7 worm cellular contexts compared by ENCODE assay signal in genomic region chrIII:5637297-5637876, ce11.
TF ChIP-seq lines count a peak whose summit lies in the region.
"Not testable (repeated sequence)": the region's sequence is repeated elsewhere in the genome, so short reads cannot be mapped to it uniquely, and the experiment has no call there.

No protein-coding gene starts in this region.

TF ChIP-seq in whole organism, L1 larva, 84 proteins besides CTCF, POLR2A, EP300 and RAD21:
- TF ChIP-seq unc-98 (GFP tag; IDR thresholded peaks at IDR 0.05; lab: Robert Waterston, UW) (0 out of 2 replicates have a peak, but pooled peaks have one; percentile 31), isw-1 (GFP tag; IDR thresholded peaks at IDR 0.05; lab: Robert Waterston, UW) (peak; percentile 30; the same call in 1 of the 2 replicates), rnt-1 (tag; optimal IDR thresholded peaks at IDR 0.05; lab: Kevin White, UChicago) (peak; percentile 51), nhr-19 (GFP tag; conservative IDR thresholded peaks at IDR 0.05; lab: Robert Waterston, UW) (peak; percentile 90), snpc-4 (tag; optimal IDR thresholded peaks at IDR 0.05; lab: Kevin White, UChicago) (peak; percentile 53), lin-14 (GFP tag; optimal IDR thresholded peaks at IDR 0.05; lab: Kevin White, UChicago) (peak; percentile 23), nhr-71 (tag; optimal IDR thresholded peaks at IDR 0.05; lab: Kevin White, UChicago) (peak; percentile 24), mab-9 (GFP tag; IDR thresholded peaks at IDR 0.05; lab: Robert Waterston, UW) (peak; percentile 72; the same call in 1 of the 2 replicates), ceh-88 (GFP tag; IDR thresholded peaks at IDR 0.05; lab: Robert Waterston, UW) (peak; percentile 52; the same call in 1 of the 2 replicates), grh-1 (GFP tag; IDR thresholded peaks at IDR 0.05; lab: Robert Waterston, UW) (peak; percentile 81)

TF ChIP-seq in whole organism, L2 larva, 48 proteins besides CTCF, POLR2A, EP300 and RAD21:
- TF ChIP-seq snpc-4 (tag; optimal IDR thresholded peaks at IDR 0.05; lab: Kevin White, UChicago): peak; percentile 34

TF ChIP-seq in whole organism, L3 larva, 47 proteins besides CTCF, POLR2A, EP300 and RAD21:
- peak; percentile 12 for TF ChIP-seq elt-2 (tag; optimal IDR thresholded peaks at IDR 0.05; lab: Kevin White, UChicago)

TF ChIP-seq in whole organism, L4 larva, 104 proteins besides CTCF, POLR2A, EP300 and RAD21 (continues in another document):
- 0 out of 2 replicates have a peak, but pooled peaks have one; percentile 29 for TF ChIP-seq zip-11 (GFP tag; IDR thresholded peaks at IDR 0.05; lab: Robert Waterston, UW)
- TF ChIP-seq egl-43 (GFP tag; IDR thresholded peaks at IDR 0.05; lab: Robert Waterston, UW): peak; percentile 86
- TF ChIP-seq set-16 (GFP tag; IDR thresholded peaks at IDR 0.05; lab: Robert Waterston, UW): peak; percentile 99
- TF ChIP-seq arid-1 (GFP tag; conservative IDR thresholded peaks at IDR 0.05; lab: Robert Waterston, UW): peak; percentile 79
- TF ChIP-seq php-3 (GFP tag; IDR thresholded peaks at IDR 0.05; lab: Robert Waterston, UW): peak; percentile 60; the same call in 1 of the 2 replicates
- peak; percentile 3 for TF ChIP-seq mes-2 (tag; optimal IDR thresholded peaks at IDR 0.05; lab: Kevin White, UChicago; ENCODE audit: poor library complexity, severe bottlenecking)
- peak; percentile 56; the same call in 1 of the 2 replicates for TF ChIP-seq tra-1 (GFP tag; IDR thresholded peaks at IDR 0.05; lab: Robert Waterston, UW)
- peak; percentile 73; the same call in 1 of the 2 replicates for TF ChIP-seq pha-4 (GFP tag; IDR thresholded peaks at IDR 0.05; lab: Robert Waterston, UW)
- TF ChIP-seq pha-4 (tag; optimal IDR thresholded peaks at IDR 0.05; lab: Kevin White, UChicago): not testable (repeated sequence)
- TF ChIP-seq vab-7 (GFP tag; IDR thresholded peaks at IDR 0.05; lab: Robert Waterston, UW): peak; percentile 40; the same call in 1 of the 2 replicates
- peak; percentile 94 for TF ChIP-seq Y48G9A.11 (GFP tag; IDR thresholded peaks at IDR 0.05; lab: Robert Waterston, UW)
- TF ChIP-seq hmg-1.1 (GFP tag; IDR thresholded peaks at IDR 0.05; lab: Robert Waterston, UW): peak; percentile 81
- TF ChIP-seq saeg-2 (GFP tag; IDR thresholded peaks at IDR 0.05; lab: Robert Waterston, UW): peak; percentile 75; the same call in 1 of the 2 replicates
- peak; percentile 47; the same call in 1 of the 2 replicates for TF ChIP-seq madf-9 (GFP tag; conservative IDR thresholded peaks at IDR 0.05; lab: Robert Waterston, UW)
- TF ChIP-seq nhr-41 (GFP tag; IDR thresholded peaks at IDR 0.05; lab: Robert Waterston, UW): 0 out of 2 replicates have a peak, but pooled peaks have one; percentile 26
- TF ChIP-seq lim-7 (GFP tag; IDR thresholded peaks at IDR 0.05; lab: Robert Waterston, UW): peak; percentile 65
- peak; percentile 39; the same call in 1 of the 2 replicates for TF ChIP-seq lin-1 (GFP tag; IDR thresholded peaks at IDR 0.05; lab: Robert Waterston, UW)

TF ChIP-seq in whole organism, early embryonic, 17 proteins besides CTCF, POLR2A, EP300 and RAD21:
- TF ChIP-seq sea-1 (GFP tag; conservative IDR thresholded peaks at IDR 0.05; lab: Robert Waterston, UW) (0 out of 2 replicates have a peak, but pooled peaks have one; percentile 65), tbx-11 (GFP tag; IDR thresholded peaks at IDR 0.05; lab: Robert Waterston, UW) (0 out of 2 replicates have a peak, but pooled peaks have one; percentile 41), hmg-4 (GFP tag; optimal IDR thresholded peaks at IDR 0.05; lab: Kevin White, UChicago) (peak; percentile 5)

TF ChIP-seq in whole organism, midembryonic, 9 proteins besides CTCF, POLR2A, EP300 and RAD21:
- TF ChIP-seq flt-1 (GFP tag; IDR thresholded peaks at IDR 0.05; lab: Robert Waterston, UW) (peak; percentile 82), klf-2 (GFP tag; conservative IDR thresholded peaks at IDR 0.05; lab: Robert Waterston, UW) (peak; percentile 48; the same call in 1 of the 2 replicates), T22C8.4 (GFP tag; IDR thresholded peaks at IDR 0.05; lab: Robert Waterston, UW) (0 out of 2 replicates have a peak, but pooled peaks have one; percentile 14), ztf-23 (GFP tag; IDR thresholded peaks at IDR 0.05; lab: Robert Waterston, UW) (peak; percentile 55; the same call in 1 of the 2 replicates), tab-1 (GFP tag; IDR thresholded peaks at IDR 0.05; lab: Robert Waterston, UW) (peak; percentile 75; the same call in 1 of the 2 replicates)

TF ChIP-seq in whole organism, young adult, 124 proteins besides CTCF, POLR2A, EP300 and RAD21:
- TF ChIP-seq C17E4.6 (GFP tag; IDR thresholded peaks at IDR 0.05; lab: Robert Waterston, UW) (peak; percentile 85), nfyb-1 (GFP tag; IDR thresholded peaks at IDR 0.05; lab: Robert Waterston, UW) (peak; percentile 90), D2030.7 (GFP tag; IDR thresholded peaks at IDR 0.05; lab: Robert Waterston, UW) (peak; percentile 98), K11D2.4 (GFP tag; IDR thresholded peaks at IDR 0.05; lab: Robert Waterston, UW) (peak; percentile 63), dox-1 (GFP tag; IDR thresholded peaks at IDR 0.05; lab: Robert Waterston, UW) (peak; percentile 96), bed-2 (GFP tag; IDR thresholded peaks at IDR 0.05; lab: Robert Waterston, UW) (peak; percentile 73; the same call in 1 of the 2 replicates), zfh-2 (GFP tag; conservative IDR thresholded peaks at IDR 0.05; lab: Robert Waterston, UW) (peak; percentile 67), lsl-1 (GFP tag; optimal IDR thresholded peaks at IDR 0.05; lab: Kevin White, UChicago) (peak; percentile 53), madf-3 (GFP tag; IDR thresholded peaks at IDR 0.05; lab: Robert Waterston, UW) (0 out of 2 replicates have a peak, but pooled peaks have one; percentile 40), snpc-1.1 (tag; optimal IDR thresholded peaks at IDR 0.05; lab: Kevin White, UChicago; ENCODE audit: insufficient read depth) (peak; percentile 68), lin-26 (GFP tag; IDR thresholded peaks at IDR 0.05; lab: Robert Waterston, UW) (peak; percentile 86), ekl-4 (GFP tag; IDR thresholded peaks at IDR 0.05; lab: Robert Waterston, UW) (peak; percentile 91), madf-6 (GFP tag; IDR thresholded peaks at IDR 0.05; lab: Robert Waterston, UW) (peak; percentile 95), Y95B8A.8 (GFP tag; IDR thresholded peaks at IDR 0.05; lab: Robert Waterston, UW) (peak; percentile 91), Y56A3A.18 (GFP tag; IDR thresholded peaks at IDR 0.05; lab: Robert Waterston, UW) (peak; percentile 95; the same call in 1 of the 2 replicates), rcor-1 (GFP tag; IDR thresholded peaks at IDR 0.05; lab: Robert Waterston, UW) (peak; percentile 93), egrh-3 (GFP tag; IDR thresholded peaks at IDR 0.05; lab: Robert Waterston, UW) (peak; percentile 100), snpc-4 (GFP tag; optimal IDR thresholded peaks at IDR 0.05; lab: Kevin White, UChicago) (peak; percentile 23), snpc-4 (tag; optimal IDR thresholded peaks at IDR 0.05; lab: Kevin White, UChicago) (peak in 3 of 4 experiments; percentile 67 to 92 (median 81)), ceh-100 (GFP tag; IDR thresholded peaks at IDR 0.05; lab: Robert Waterston, UW) (peak; percentile 73), Y53G8AR.9 (GFP tag; conservative IDR thresholded peaks at IDR 0.05; lab: Robert Waterston, UW) (peak; percentile 87), hmg-1.2 (GFP tag; IDR thresholded peaks at IDR 0.05; lab: Robert Waterston, UW) (peak; percentile 64), lir-1 (GFP tag; conservative IDR thresholded peaks at IDR 0.05; lab: Robert Waterston, UW) (peak; percentile 50; the same call in 1 of the 2 replicates), hmg-20 (GFP tag; IDR thresholded peaks at IDR 0.05; lab: Robert Waterston, UW) (peak; percentile 37; the same call in 1 of the 2 replicates), attf-6 (GFP tag; IDR thresholded peaks at IDR 0.05; lab: Robert Waterston, UW) (peak; percentile 90), ztf-25 (GFP tag; IDR thresholded peaks at IDR 0.05; lab: Robert Waterston, UW) (peak; percentile 71; the same call in 1 of the 2 replicates), B0019.2 (GFP tag; conservative IDR thresholded peaks at IDR 0.05; lab: Robert Waterston, UW) (peak; percentile 83), cebp-1 (GFP tag; IDR thresholded peaks at IDR 0.05; lab: Robert Waterston, UW) (0 out of 2 replicates have a peak, but pooled peaks have one; percentile 10), hsf-1 (GFP tag; IDR thresholded peaks at IDR 0.05; lab: Robert Waterston, UW) (peak; percentile 81), aptf-2 (GFP tag; conservative IDR thresholded peaks at IDR 0.05; lab: Robert Waterston, UW) (peak; percentile 64; the same call in 1 of the 2 replicates), madf-8 (GFP tag; conservative IDR thresholded peaks at IDR 0.05; lab: Robert Waterston, UW) (peak; percentile 91), F33H1.4 (GFP tag; IDR thresholded peaks at IDR 0.05; lab: Robert Waterston, UW) (peak; percentile 87), let-526 (GFP tag; IDR thresholded peaks at IDR 0.05; lab: Robert Waterston, UW) (0 out of 2 replicates have a peak, but pooled peaks have one; percentile 40), attf-3 (GFP tag; conservative IDR thresholded peaks at IDR 0.05; lab: Robert Waterston, UW) (peak; percentile 79), him-1 (tag; optimal IDR thresholded peaks at IDR 0.05; lab: Kevin White, UChicago) (peak; percentile 56), mcd-1 (GFP tag; IDR thresholded peaks at IDR 0.05; lab: Robert Waterston, UW) (peak; percentile 90), ceh-91 (GFP tag; IDR thresholded peaks at IDR 0.05; lab: Robert Waterston, UW) (peak; percentile 82), ceh-40 (GFP tag; IDR thresholded peaks at IDR 0.05; lab: Robert Waterston, UW) (peak; percentile 77; the same call in 1 of the 2 replicates), pbrm-1 (GFP tag; IDR thresholded peaks at IDR 0.05; lab: Robert Waterston, UW) (peak; percentile 100), Y79H2A.3 (GFP tag; conservative IDR thresholded peaks at IDR 0.05; lab: Robert Waterston, UW) (peak; percentile 85), lin-54 (GFP tag; optimal IDR thresholded peaks at IDR 0.05; lab: Kevin White, UChicago) (peak; percentile 30), F39B2.1 (GFP tag; IDR thresholded peaks at IDR 0.05; lab: Robert Waterston, UW) (peak; percentile 91; the same call in 1 of the 2 replicates), ztf-28 (GFP tag; IDR thresholded peaks at IDR 0.05; lab: Robert Waterston, UW) (peak; percentile 81), tbp1 (GFP tag; optimal IDR thresholded peaks at IDR 0.05; lab: Kevin White, UChicago) (peak; percentile 72)
- not testable (repeated sequence) for TF ChIP-seq cebp-1 (tag; optimal IDR thresholded peaks at IDR 0.05; lab: Kevin White, UChicago)
